Worm (Caenorhabditis elegans): Measurements from ENCODE around the gene F35C8.8.

Gene F35C8.8

ce11 chrX:5339889-5340288, 32.5 kb downstream of the F35C8.8 start, which contains the start of gene C26B9.2:
C26B9.2 (plus strand) TSS chrX:5340189.
- TF ChIP-seq nhr-10 (tag; optimal IDR thresholded peaks at IDR 0.05) (no peak), lin-11 (tag; optimal IDR thresholded peaks at IDR 0.05) (no peak), elt-3 (tag; optimal IDR thresholded peaks at IDR 0.05) (no peak), unc-55 (GFP tag; optimal IDR thresholded peaks at IDR 0.05) (no peak), mab-5 (tag; optimal IDR thresholded peaks at IDR 0.05) (no peak), egl-27 (tag; optimal IDR thresholded peaks at IDR 0.05) (no peak), fos-1 (tag; optimal IDR thresholded peaks at IDR 0.05) (no peak), mdl-1 (tag; optimal IDR thresholded peaks at IDR 0.05) (no peak), nhr-237 (tag; optimal IDR thresholded peaks at IDR 0.05) (no peak), sma-3 (GFP tag; optimal IDR thresholded peaks at IDR 0.05) (no peak), nhr-129 (tag; optimal IDR thresholded peaks at IDR 0.05) (no peak), alr-1 (tag; optimal IDR thresholded peaks at IDR 0.05) (no peak), R02D3.7 (tag; optimal IDR thresholded peaks at IDR 0.05) (no peak), gmeb-1 (tag; optimal IDR thresholded peaks at IDR 0.05) (no peak), aly-2 (tag; optimal IDR thresholded peaks at IDR 0.05) (no peak), dmd-4 (tag; optimal IDR thresholded peaks at IDR 0.05) (no peak), nhr-25 (tag; optimal IDR thresholded peaks at IDR 0.05) (no peak), lin-13 (GFP tag; optimal IDR thresholded peaks at IDR 0.05) (no peak)

- no peak for TF ChIP-seq mdl-1 (tag; optimal IDR thresholded peaks at IDR 0.05)
- TF ChIP-seq sma-3 (GFP tag; optimal IDR thresholded peaks at IDR 0.05): peak; percentile 16
- TF ChIP-seq unc-62 (GFP tag; optimal IDR thresholded peaks at IDR 0.05): peak; percentile 9
- TF ChIP-seq elt-3 (tag; optimal IDR thresholded peaks at IDR 0.05): no peak
- TF ChIP-seq sma-9 (GFP tag; optimal IDR thresholded peaks at IDR 0.05): peak; percentile 45
- no peak for TF ChIP-seq sma-9 (tag; optimal IDR thresholded peaks at IDR 0.05)
- TF ChIP-seq egl-27 (tag; optimal IDR thresholded peaks at IDR 0.05): peak; percentile 15
- TF ChIP-seq nhr-25 (tag; optimal IDR thresholded peaks at IDR 0.05): peak; percentile 69
- no peak for TF ChIP-seq Y55F3AM.14 (GFP tag; optimal IDR thresholded peaks at IDR 0.05)
- TF ChIP-seq blmp-1 (tag; optimal IDR thresholded peaks at IDR 0.05; ENCODE audit: insufficient read depth): peak; percentile 94
- no peak for TF ChIP-seq crh-2 (tag; optimal IDR thresholded peaks at IDR 0.05)
- TF ChIP-seq mbf-1 (tag; optimal IDR thresholded peaks at IDR 0.05): no peak
- no peak for TF ChIP-seq C34F6.9 (tag; optimal IDR thresholded peaks at IDR 0.05)
- peak; percentile 17 for TF ChIP-seq nhr-21 (tag; optimal IDR thresholded peaks at IDR 0.05)
- no peak for TF ChIP-seq ZK546.5 (tag; optimal IDR thresholded peaks at IDR 0.05)
These were observed 33.1 kb downstream of the F35C8.8 start for ce11 chrX:5339357-5339756.

ce11 chrX:5337959-5338358, 34.5 kb downstream of the F35C8.8 start, which contains the start of gene C26B9.3:
C26B9.3 (plus strand) TSS chrX:5338301.
- TF ChIP-seq ama-1 (optimal IDR thresholded peaks at IDR 0.05) (no peak), nhr-23 (tag; optimal IDR thresholded peaks at IDR 0.05) (no peak), peb-1 (tag; optimal IDR thresholded peaks at IDR 0.05) (no peak), ztf-1 (GFP tag; conservative IDR thresholded peaks at IDR 0.05) (no peak), nhr-237 (tag; optimal IDR thresholded peaks at IDR 0.05) (no peak), gmeb-1 (tag; optimal IDR thresholded peaks at IDR 0.05) (no peak), elt-3 (tag; optimal IDR thresholded peaks at IDR 0.05) (no peak), F13H6.1 (tag; optimal IDR thresholded peaks at IDR 0.05) (no peak), blmp-1 (tag; optimal IDR thresholded peaks at IDR 0.05; ENCODE audit: insufficient read depth) (peak; percentile 87), nhr-129 (tag; optimal IDR thresholded peaks at IDR 0.05) (no peak), mdl-1 (tag; optimal IDR thresholded peaks at IDR 0.05) (no peak), mbf-1 (tag; optimal IDR thresholded peaks at IDR 0.05) (no peak), nhr-21 (tag; optimal IDR thresholded peaks at IDR 0.05) (peak; percentile 24), fos-1 (tag; optimal IDR thresholded peaks at IDR 0.05) (peak; percentile 14), snpc-4 (tag; optimal IDR thresholded peaks at IDR 0.05) (no peak), nhr-12 (tag; optimal IDR thresholded peaks at IDR 0.05) (no peak)

- TF ChIP-seq peb-1 (tag; optimal IDR thresholded peaks at IDR 0.05) (peak; percentile 52), unc-55 (GFP tag; optimal IDR thresholded peaks at IDR 0.05) (peak; percentile 77), ama-1 (optimal IDR thresholded peaks at IDR 0.05) (no peak), lsy-2 (tag; optimal IDR thresholded peaks at IDR 0.05) (peak in 1 of 2 experiments; percentile 62), alr-1 (tag; optimal IDR thresholded peaks at IDR 0.05) (no peak), nhr-6 (tag; optimal IDR thresholded peaks at IDR 0.05) (no peak), sma-9 (GFP tag; optimal IDR thresholded peaks at IDR 0.05) (peak; percentile 71), sma-9 (tag; optimal IDR thresholded peaks at IDR 0.05) (no peak), aly-2 (tag; optimal IDR thresholded peaks at IDR 0.05) (no peak), nhr-129 (tag; optimal IDR thresholded peaks at IDR 0.05) (peak; percentile 79), nhr-25 (tag; optimal IDR thresholded peaks at IDR 0.05) (peak; percentile 54), snpc-4 (tag; optimal IDR thresholded peaks at IDR 0.05) (peak; percentile 32), ztf-11 (tag; optimal IDR thresholded peaks at IDR 0.05) (no peak), unc-62 (GFP tag; optimal IDR thresholded peaks at IDR 0.05) (no peak), sma-3 (GFP tag; optimal IDR thresholded peaks at IDR 0.05) (peak; percentile 33), fos-1 (tag; optimal IDR thresholded peaks at IDR 0.05) (peak; percentile 49), gmeb-1 (tag; optimal IDR thresholded peaks at IDR 0.05) (peak; percentile 16), crh-2 (tag; optimal IDR thresholded peaks at IDR 0.05) (peak; percentile 77), mdl-1 (tag; optimal IDR thresholded peaks at IDR 0.05) (peak; percentile 67 to 78), nhr-23 (tag; optimal IDR thresholded peaks at IDR 0.05) (no peak), Y55F3AM.14 (GFP tag; optimal IDR thresholded peaks at IDR 0.05) (peak; percentile 61), zag-1 (tag; optimal IDR thresholded peaks at IDR 0.05) (peak; percentile 65), C34F6.9 (tag; optimal IDR thresholded peaks at IDR 0.05) (peak; percentile 71), dmd-4 (tag; optimal IDR thresholded peaks at IDR 0.05) (no peak), nhr-21 (tag; optimal IDR thresholded peaks at IDR 0.05) (peak; percentile 35), lin-11 (tag; optimal IDR thresholded peaks at IDR 0.05) (peak; percentile 18), skn-1 (tag; optimal IDR thresholded peaks at IDR 0.05) (no peak), nhr-237 (tag; optimal IDR thresholded peaks at IDR 0.05) (no peak), elt-3 (tag; optimal IDR thresholded peaks at IDR 0.05) (no peak), blmp-1 (tag; optimal IDR thresholded peaks at IDR 0.05; ENCODE audit: insufficient read depth) (no peak), ceh-82 (tag; optimal IDR thresholded peaks at IDR 0.05) (no peak), F13H6.1 (tag; optimal IDR thresholded peaks at IDR 0.05) (peak; percentile 75), lin-13 (GFP tag; optimal IDR thresholded peaks at IDR 0.05) (peak; percentile 61), mbf-1 (tag; optimal IDR thresholded peaks at IDR 0.05) (no peak), ztf-1 (GFP tag; conservative IDR thresholded peaks at IDR 0.05) (no peak)
These were observed 35.9 kb downstream of the F35C8.8 start for ce11 chrX:5336498-5336897.
